Fruit fly (Drosophila melanogaster): ENCODE results near the gene CG17104.
A peak's percentile ranks its signal among the peaks of the same experiment; 100 is the strongest.

Gene CG17104

DNA sequence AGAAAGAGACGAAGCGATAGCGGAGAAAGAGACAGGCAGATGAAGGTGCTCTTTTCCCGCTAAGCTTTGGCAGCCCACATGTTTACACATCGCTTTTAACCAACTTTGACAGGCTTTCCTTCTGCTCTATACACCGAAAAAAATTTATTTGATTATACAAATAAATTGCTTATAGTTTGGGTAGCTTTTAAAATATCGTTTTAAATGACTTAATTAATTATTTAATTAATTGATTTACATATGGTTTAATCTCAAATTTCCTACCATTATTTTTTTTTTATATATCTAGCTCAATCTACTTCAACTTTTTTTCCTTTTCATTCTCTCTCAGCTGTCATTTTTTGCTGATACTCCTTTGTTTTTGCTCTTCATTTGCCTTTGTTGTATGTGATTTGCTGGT is 4.0 kb upstream of the CG17104 start:
- TF ChIP-seq mld (GFP tag; IDR thresholded peaks at IDR 0.05; ENCODE audit: partially characterized antibody) (no peak), Dfd (GFP tag; optimal IDR thresholded peaks at IDR 0.05) (no peak), nom (GFP tag; optimal IDR thresholded peaks at IDR 0.05) (peak; percentile 17)

DNA sequence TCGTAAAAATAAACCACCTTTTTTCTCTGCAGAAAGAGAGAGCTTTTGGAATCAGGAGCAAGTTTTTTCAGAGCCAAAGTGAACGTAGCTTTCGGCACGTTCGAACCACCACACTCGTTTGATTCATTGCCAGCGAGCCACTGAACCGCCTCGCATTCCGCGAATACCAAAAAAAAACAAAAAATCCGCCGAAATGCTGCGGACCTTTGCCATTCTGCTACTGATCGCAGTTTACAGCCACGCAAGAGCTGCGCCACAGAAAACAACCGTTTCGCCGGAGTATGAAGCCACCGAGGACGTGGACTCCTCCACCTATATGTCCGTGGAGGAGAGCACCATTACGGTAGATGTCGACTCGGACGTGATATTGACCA is 704 bp downstream of the CG17104 start:
- TF ChIP-seq CG42726 (GFP tag; IDR thresholded peaks at IDR 0.05; ENCODE audit: partially characterized antibody) (no peak), sens (GFP tag) (peak; percentile 28), Trl (optimal IDR thresholded peaks at IDR 0.05) (peak in 1 of 2 experiments; percentile 7), Trl (GFP tag; optimal IDR thresholded peaks at IDR 0.05) (no peak), pb (GFP tag; optimal IDR thresholded peaks at IDR 0.05) (no peak), ken (GFP tag; IDR thresholded peaks at IDR 0.05) (0 out of 3 replicates have a peak, but pooled peaks have one; percentile 33), dimm (GFP tag; IDR thresholded peaks at IDR 0.05) (no peak), aop (GFP tag; IDR thresholded peaks at IDR 0.05) (no peak), sd (tag; optimal IDR thresholded peaks at IDR 0.05) (peak; percentile 92), Aef1 (GFP tag; IDR thresholded peaks at IDR 0.05) (0 out of 3 replicates have a peak, but pooled peaks have one; percentile 0), CG9727 (GFP tag; optimal IDR thresholded peaks at IDR 0.05) (no peak), CG5180 (GFP tag; optimal IDR thresholded peaks at IDR 0.05) (peak; percentile 47)

DNA sequence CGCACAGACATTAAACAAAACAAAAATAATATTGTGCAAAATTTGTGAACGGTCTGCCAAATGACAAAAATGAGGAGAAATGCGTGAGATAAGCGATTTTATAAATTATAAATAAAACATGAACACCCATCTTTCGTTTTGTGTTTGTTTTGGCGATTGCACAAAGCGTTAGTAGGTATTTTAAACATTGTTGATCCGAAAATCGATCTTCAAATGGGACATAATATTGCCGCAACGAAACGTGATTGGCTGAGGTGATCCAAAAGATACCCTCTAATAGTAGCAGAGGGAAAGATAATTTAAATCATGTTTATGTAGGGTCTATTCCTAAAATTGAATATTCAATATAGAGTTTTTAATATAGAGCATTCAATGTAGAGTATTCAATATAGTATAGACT is 2.6 kb downstream of the CG17104 start:
- TF ChIP-seq Atf6 (GFP tag; IDR thresholded peaks at IDR 0.05) (peak; percentile 15; the same call in 1 of the 2 replicates), gem (tag; optimal IDR thresholded peaks at IDR 0.05) (peak; percentile 17), CG9932 (GFP tag; IDR thresholded peaks at IDR 0.05) (peak; percentile 47; the same call in 1 of the 2 replicates), Med (GFP tag) (peak; percentile 74), al (GFP tag; IDR thresholded peaks at IDR 0.05) (0 out of 2 replicates have a peak, but pooled peaks have one; percentile 15), CG11560 (tag; IDR thresholded peaks at IDR 0.05) (no peak), D19A (tag; optimal IDR thresholded peaks at IDR 0.05) (peak; percentile 16), CG6689 (GFP tag; IDR thresholded peaks at IDR 0.05) (no peak), kay (GFP tag; optimal IDR thresholded peaks at IDR 0.05) (peak; percentile 6), sisA (GFP tag; IDR thresholded peaks at IDR 0.05) (0 out of 2 replicates have a peak, but pooled peaks have one; percentile 10), CG1792 (GFP tag; optimal IDR thresholded peaks at IDR 0.05) (no peak), CG32532 (GFP tag; IDR thresholded peaks at IDR 0.05) (peak; percentile 28; the same call in 1 of the 2 replicates), Meics (GFP tag; optimal IDR thresholded peaks at IDR 0.05) (peak; percentile 5), dmrt99B (tag; optimal IDR thresholded peaks at IDR 0.05) (peak; percentile 12), Rfx (GFP tag; IDR thresholded peaks at IDR 0.05) (peak; percentile 22; the same call in 1 of the 2 replicates), CG17186 (GFP tag; optimal IDR thresholded peaks at IDR 0.05) (no peak), CG11504 (tag; optimal IDR thresholded peaks at IDR 0.05) (peak; percentile 38), CG2120 (GFP tag; optimal IDR thresholded peaks at IDR 0.05) (peak; percentile 15), Hr51 (GFP tag; optimal IDR thresholded peaks at IDR 0.05) (peak in 1 of 2 experiments; percentile 20)

DNA sequence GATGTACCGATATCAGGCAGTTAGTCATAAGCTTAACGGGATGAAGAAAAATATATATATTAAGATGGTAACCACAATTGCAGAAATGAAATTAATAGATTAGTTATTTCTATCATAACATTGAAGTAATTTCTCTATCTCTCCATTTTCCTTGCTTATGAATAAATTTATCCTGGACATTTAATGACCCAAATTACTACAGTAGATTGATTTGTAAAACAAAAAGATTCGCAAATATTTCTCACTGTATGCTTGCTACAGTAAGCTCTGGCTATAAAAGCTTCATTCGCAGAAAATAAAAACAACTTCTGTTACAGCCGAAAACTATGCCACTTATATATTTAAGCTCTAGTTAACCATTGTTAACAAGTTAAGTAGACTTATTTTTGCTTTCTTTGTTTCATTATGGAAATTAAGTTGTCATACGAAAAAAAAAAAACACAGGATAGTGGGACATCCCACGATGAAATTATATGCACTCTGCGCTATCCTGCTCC is 3.6 kb downstream of the CG17104 start, which contains the start of gene CG17105:
Gene CG17105, plus strand, starts transcription at position 447 of the 497 bp plus-strand sequence.
- TF ChIP-seq CG33557 (GFP tag; optimal IDR thresholded peaks at IDR 0.05) (no peak), CG8765 (GFP tag; IDR thresholded peaks at IDR 0.05) (no peak), ttk (GFP tag; IDR thresholded peaks at IDR 0.05) (no peak), jigr1 (GFP tag; IDR thresholded peaks at IDR 0.05) (no peak), CG2678 (tag; optimal IDR thresholded peaks at IDR 0.05) (peak; percentile 10), CG4360 (GFP tag; IDR thresholded peaks at IDR 0.05) (no peak), H15 (GFP tag; IDR thresholded peaks at IDR 0.05) (no peak), Trl (optimal IDR thresholded peaks at IDR 0.05) (no peak), Trl (GFP tag; optimal IDR thresholded peaks at IDR 0.05) (no peak), zen2 (GFP tag; IDR thresholded peaks at IDR 0.05; ENCODE audit: partially characterized antibody) (no peak), CG32532 (GFP tag; IDR thresholded peaks at IDR 0.05) (peak; percentile 9; the same call in 1 of the 2 replicates), kay (GFP tag; optimal IDR thresholded peaks at IDR 0.05) (no peak), CG31388 (GFP tag; optimal IDR thresholded peaks at IDR 0.05) (no peak), Hr51 (GFP tag; optimal IDR thresholded peaks at IDR 0.05) (peak in 1 of 2 experiments; percentile 56), CG18011 (GFP tag; optimal IDR thresholded peaks at IDR 0.05) (no peak), Drgx (GFP tag; IDR thresholded peaks at IDR 0.05) (no peak), CG7786 (GFP tag; optimal IDR thresholded peaks at IDR 0.05) (no peak), ac (GFP tag; optimal IDR thresholded peaks at IDR 0.05) (no peak)
